Worm (Caenorhabditis elegans) whole organism, mixed stage, embryonic: ENCODE data around the gene taf-10.

Source experiments
- M03D4.4 ChIP-seq: sonication (generic microtip); optimal IDR thresholded peaks from 2 replicates; lab custom pipeline; 2017; ENCODE audit warnings: mild to moderate bottlenecking, missing genetic modification characterization, missing compliant biosample characterization
- bed-3 ChIP-seq: fragments of 200-800 bp; sonication (Bioruptor generic); optimal IDR thresholded peaks from 3 replicates; lab custom pipeline; 2018; ENCODE audit warnings: mild to moderate bottlenecking, missing genetic modification characterization, moderate library complexity, missing compliant biosample characterization
- ceh-39 ChIP-seq: fragments of 150-350 bp; optimal IDR thresholded peaks from 2 replicates; lab custom pipeline; 2014; ENCODE audit warnings: missing biosample characterization, missing genetic modification characterization
- ceh-43 ChIP-seq: fragments of 200-800 bp; sonication (Bioruptor generic); optimal IDR thresholded peaks from 2 replicates; lab custom pipeline; 2018; ENCODE audit warnings: mild to moderate bottlenecking, missing genetic modification characterization, moderate library complexity, missing compliant biosample characterization
- ceh-83 ChIP-seq: fragments of 200-800 bp; sonication (Bioruptor generic); optimal IDR thresholded peaks from 2 replicates; lab custom pipeline; 2018; ENCODE audit warnings: mild to moderate bottlenecking, missing genetic modification characterization, missing compliant biosample characterization
- cnd-1 ChIP-seq: fragments of 200-800 bp; sonication (Bioruptor generic); optimal IDR thresholded peaks from 2 replicates; lab custom pipeline; 2018; ENCODE audit warnings: mild to moderate bottlenecking, missing genetic modification characterization, missing compliant biosample characterization
- drap-1 ChIP-seq: fragments of 200-800 bp; sonication (Bioruptor generic); optimal IDR thresholded peaks from 3 replicates; lab custom pipeline; 2018; ENCODE audit warnings: mild to moderate bottlenecking, missing genetic modification characterization, missing compliant biosample characterization
- elt-1 ChIP-seq: sonication (generic microtip); optimal IDR thresholded peaks from 2 replicates; lab custom pipeline; 2017; ENCODE audit warnings: missing genetic modification characterization, mild to moderate bottlenecking, missing compliant biosample characterization, antibody characterized with exemption, moderate library complexity, borderline replicate concordance; ENCODE audit not compliant: insufficient read depth
- elt-3 ChIP-seq: fragments of 150-350 bp; optimal IDR thresholded peaks from 2 replicates; lab custom pipeline; 2014; ENCODE audit warnings: missing biosample characterization, missing genetic modification characterization
- flh-1 ChIP-seq: fragments of 200-800 bp; sonication (Bioruptor generic); optimal IDR thresholded peaks from 2 replicates; lab custom pipeline; 2018; ENCODE audit warnings: mild to moderate bottlenecking, missing genetic modification characterization, moderate library complexity, missing compliant biosample characterization
- ham-2 ChIP-seq: fragments of 200-800 bp; sonication (Bioruptor generic); optimal IDR thresholded peaks from 2 replicates; lab custom pipeline; 2018; ENCODE audit warnings: mild to moderate bottlenecking, missing genetic modification characterization, missing compliant biosample characterization
- hlh-1 ChIP-seq: fragments of 150-350 bp; optimal IDR thresholded peaks from 2 replicates; lab custom pipeline; 2014; ENCODE audit warnings: missing biosample characterization, missing genetic modification reagents, missing genetic modification characterization
- lin-13 ChIP-seq: fragments of 150-350 bp; optimal IDR thresholded peaks from 2 replicates; lab custom pipeline; 2014; ENCODE audit warnings: missing biosample characterization, missing genetic modification characterization
- lin-32 ChIP-seq: fragments of 200-800 bp; sonication (Bioruptor generic); optimal IDR thresholded peaks from 2 replicates; lab custom pipeline; 2018; ENCODE audit warnings: mild to moderate bottlenecking, missing genetic modification characterization, missing compliant biosample characterization
- lsy-2 ChIP-seq: fragments of 150-350 bp; optimal IDR thresholded peaks from 2 replicates; lab custom pipeline; 2014; ENCODE audit warnings: missing biosample characterization, missing genetic modification characterization
- mls-2 ChIP-seq: sonication (generic microtip); optimal IDR thresholded peaks from 2 replicates; lab custom pipeline; 2016; ENCODE audit warnings: mild to moderate bottlenecking, missing genetic modification characterization, moderate library complexity, missing compliant biosample characterization
- nhr-12 ChIP-seq: fragments of 150-350 bp; optimal IDR thresholded peaks from 2 replicates; lab custom pipeline; 2014; ENCODE audit warnings: missing biosample characterization, missing genetic modification characterization
- nhr-2 ChIP-seq: fragments of 150-350 bp; optimal IDR thresholded peaks from 2 replicates; lab custom pipeline; 2014; ENCODE audit warnings: missing biosample characterization, missing genetic modification characterization
- nhr-237 ChIP-seq: fragments of 150-350 bp; optimal IDR thresholded peaks from 2 replicates; lab custom pipeline; 2014; ENCODE audit warnings: missing biosample characterization, missing genetic modification characterization
- nhr-28 ChIP-seq: fragments of 150-350 bp; optimal IDR thresholded peaks from 2 replicates; lab custom pipeline; 2014; ENCODE audit warnings: missing biosample characterization, missing genetic modification characterization
- sem-2 ChIP-seq: fragments of 200-800 bp; sonication (Bioruptor generic); optimal IDR thresholded peaks from 2 replicates; lab custom pipeline; 2018; ENCODE audit warnings: mild to moderate bottlenecking, missing genetic modification characterization, missing compliant biosample characterization
- sptf-1 ChIP-seq: sonication (generic microtip); optimal IDR thresholded peaks from 2 replicates; lab custom pipeline; 2017; ENCODE audit warnings: mild to moderate bottlenecking, missing genetic modification characterization, moderate library complexity, missing compliant biosample characterization
- tbx-8 ChIP-seq: fragments of 200-800 bp; sonication (Bioruptor generic); optimal IDR thresholded peaks from 2 replicates; lab custom pipeline; 2018; ENCODE audit warnings: mild to moderate bottlenecking, missing genetic modification characterization, moderate library complexity, missing compliant biosample characterization
- unc-120 ChIP-seq: sonication (generic microtip); optimal IDR thresholded peaks from 2 replicates; lab custom pipeline; 2017; ENCODE audit warnings: missing genetic modification characterization, missing compliant biosample characterization; ENCODE audit not compliant: poor library complexity, severe bottlenecking
- unc-39 ChIP-seq: fragments of 150-350 bp; optimal IDR thresholded peaks from 2 replicates; lab custom pipeline; 2014; ENCODE audit warnings: missing biosample characterization, missing genetic modification characterization
- unc-62 ChIP-seq: fragments of 150-350 bp; optimal IDR thresholded peaks from 2 replicates; lab custom pipeline; 2014; ENCODE audit warnings: missing biosample characterization, missing genetic modification reagents, missing genetic modification characterization
- zip-8 ChIP-seq: fragments of 150-350 bp; optimal IDR thresholded peaks from 2 replicates; lab custom pipeline; 2014; ENCODE audit warnings: missing biosample characterization, missing genetic modification characterization
- ztf-11 ChIP-seq: fragments of 150-350 bp; optimal IDR thresholded peaks from 2 replicates; lab custom pipeline; 2014; ENCODE audit warnings: missing biosample characterization, missing genetic modification characterization

taf-10 gene

DNA sequence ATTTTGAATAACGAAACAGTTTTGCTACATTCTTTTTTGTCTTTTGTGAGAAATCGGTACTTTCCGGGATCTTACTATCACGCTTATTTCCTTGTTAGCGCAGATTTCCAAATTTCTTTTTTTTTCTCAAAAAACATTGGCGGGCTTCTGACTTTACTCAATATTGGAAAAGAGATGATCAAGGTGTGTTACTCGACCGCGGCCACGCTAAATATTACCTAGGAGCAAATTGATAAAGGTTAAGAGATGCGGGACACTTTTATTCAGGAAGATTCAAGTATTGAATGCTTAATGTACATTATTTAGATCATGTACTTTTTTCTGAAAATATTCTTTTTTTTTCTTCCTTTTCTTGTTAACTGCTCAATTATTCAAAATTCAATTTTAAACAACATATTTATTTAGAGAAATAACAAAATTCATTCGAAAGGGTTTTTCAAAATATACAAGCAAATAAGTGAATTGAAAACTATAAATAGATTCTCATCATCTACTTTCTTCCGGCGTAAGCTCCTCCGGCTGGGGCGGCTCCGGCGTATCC lies 39.6 kb upstream of the taf-10 start:
- TF ChIP-seq unc-120, result no peak
- TF ChIP-seq nhr-237 (tag; lab: Kevin White, UChicago), result peak; percentile 55

DNA sequence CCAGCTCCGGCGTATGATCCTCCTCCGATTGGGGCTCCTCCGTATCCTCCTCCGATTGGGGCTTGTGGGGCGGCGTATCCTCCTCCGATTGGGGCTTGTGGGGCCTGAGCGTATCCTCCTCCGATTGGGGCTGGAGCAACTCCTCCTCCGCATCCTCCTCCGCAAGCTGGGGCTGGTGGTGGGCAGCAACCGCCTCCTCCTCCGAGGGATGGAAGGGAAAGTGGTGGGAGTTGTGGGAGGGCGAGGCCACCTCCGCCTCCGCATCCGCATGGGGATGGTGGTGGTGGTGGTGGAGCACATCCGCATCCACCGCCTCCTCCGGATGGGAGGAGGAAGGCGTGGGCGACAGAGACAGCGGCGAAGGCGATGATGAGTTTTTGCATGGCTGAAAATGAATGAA lies 39.0 kb upstream of the taf-10 start, which contains the start of gene F41F3.3:
Gene F41F3.3 (minus strand): TSS at position 383 of the 400 bp plus-strand sequence.
- TF ChIP-seq sem-2 (GFP tag; lab: Kevin White, UChicago) (peak; percentile 14), hlh-1 (tag; lab: Kevin White, UChicago) (no peak), elt-1 (no peak), lin-32 (GFP tag; lab: Kevin White, UChicago) (peak; percentile 23), bed-3 (GFP tag; lab: Kevin White, UChicago) (peak; percentile 57), unc-120 (peak; percentile 18), ztf-11 (no peak), drap-1 (GFP tag; lab: Kevin White, UChicago) (peak; percentile 15), sptf-1 (tag; lab: Kevin White, UChicago) (peak; percentile 64), nhr-2 (tag; lab: Kevin White, UChicago) (no peak), lsy-2 (tag; lab: Kevin White, UChicago) (no peak), M03D4.4 (tag; lab: Kevin White, UChicago) (peak; percentile 34), unc-39 (no peak), mls-2 (tag; lab: Kevin White, UChicago) (peak; percentile 68), zip-8 (no peak)

DNA sequence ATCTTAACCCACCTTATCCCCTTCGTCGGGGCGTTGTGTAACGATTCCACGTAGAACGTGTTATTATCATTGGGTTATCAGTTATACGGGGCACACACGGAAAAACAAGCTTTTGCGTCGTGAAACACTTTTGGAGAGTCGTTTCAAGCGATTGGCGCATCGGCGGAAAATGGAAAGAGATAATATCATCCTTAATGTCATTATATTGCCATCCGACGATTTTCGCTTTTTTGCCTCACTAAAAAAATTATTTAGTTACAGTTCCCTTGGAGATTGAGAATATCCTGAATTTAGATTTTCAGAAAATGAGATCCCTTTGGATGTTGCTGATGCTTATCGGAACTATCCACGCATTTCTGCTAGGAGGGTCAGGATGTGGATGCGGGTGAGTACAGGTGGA lies 38.4 kb upstream of the taf-10 start, which contains the start of gene F41F3.8:
Gene F41F3.8 (plus strand): TSS at position 301 of the 400 bp plus-strand sequence.
- TF ChIP-seq cnd-1 (tag; lab: Kevin White, UChicago) (no peak), M03D4.4 (tag; lab: Kevin White, UChicago) (no peak), ceh-83 (GFP tag; lab: Kevin White, UChicago) (no peak), unc-120 (no peak), lin-32 (GFP tag; lab: Kevin White, UChicago) (no peak), mls-2 (tag; lab: Kevin White, UChicago) (no peak), unc-62 (GFP tag; lab: Kevin White, UChicago) (no peak), nhr-12 (tag; lab: Kevin White, UChicago) (no peak), nhr-28 (no peak), ceh-39 (tag; lab: Kevin White, UChicago) (no peak), sptf-1 (tag; lab: Kevin White, UChicago) (no peak), zip-8 (no peak), drap-1 (GFP tag; lab: Kevin White, UChicago) (no peak), ceh-43 (GFP tag; lab: Kevin White, UChicago) (no peak)

DNA sequence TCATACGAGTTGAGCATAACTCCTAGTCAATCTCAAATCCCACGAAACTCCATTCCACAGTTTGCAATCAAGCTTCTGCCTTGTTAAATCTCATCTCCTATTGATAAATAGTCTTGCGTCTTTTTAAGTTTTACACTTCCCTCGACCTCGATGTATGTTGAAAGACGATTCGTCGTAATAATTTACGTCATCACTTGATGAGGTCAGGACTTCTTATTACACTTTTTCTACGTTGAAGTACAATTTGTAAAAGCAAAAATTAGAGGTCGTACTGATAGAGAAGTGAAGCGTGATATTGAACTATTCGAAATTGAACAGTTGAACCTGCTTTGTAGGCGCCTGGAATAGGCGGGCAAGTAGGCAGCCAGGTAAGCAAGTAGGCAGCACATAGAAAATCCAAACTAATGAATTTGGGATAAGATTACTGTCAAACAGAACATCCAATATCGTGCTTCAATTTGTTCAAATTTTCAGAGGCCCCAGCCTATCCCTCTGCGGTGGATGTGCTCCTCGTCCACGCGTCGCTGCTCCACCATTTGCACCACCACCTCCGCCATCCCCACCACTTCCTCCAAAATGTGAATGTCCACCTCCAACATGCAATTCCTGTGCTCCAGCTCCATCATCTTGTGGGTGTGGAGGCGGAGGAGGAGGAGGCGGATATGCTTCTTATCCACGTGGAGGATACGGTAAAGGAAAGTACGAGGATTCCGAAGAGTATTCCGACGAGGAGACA lies 37.1 kb upstream of the taf-10 start:
- TF ChIP-seq hlh-1 (tag; lab: Kevin White, UChicago), result no peak
- no peak for TF ChIP-seq ztf-11
- no peak for TF ChIP-seq flh-1
- TF ChIP-seq elt-1, result no peak
- no peak for TF ChIP-seq M03D4.4 (tag; lab: Kevin White, UChicago)
- TF ChIP-seq mls-2 (tag; lab: Kevin White, UChicago), result no peak
- TF ChIP-seq ham-2 (GFP tag; lab: Kevin White, UChicago), result no peak
- TF ChIP-seq lin-13 (tag; lab: Kevin White, UChicago), result no peak
- TF ChIP-seq tbx-8, result no peak
- no peak for TF ChIP-seq elt-3
- TF ChIP-seq lin-32 (GFP tag; lab: Kevin White, UChicago), result no peak
- no peak for TF ChIP-seq ceh-39 (tag; lab: Kevin White, UChicago)
- TF ChIP-seq nhr-12 (tag; lab: Kevin White, UChicago), result no peak
- no peak for TF ChIP-seq sptf-1 (tag; lab: Kevin White, UChicago)
- TF ChIP-seq unc-120, result no peak
- TF ChIP-seq unc-62 (GFP tag; lab: Kevin White, UChicago), result no peak
- no peak for TF ChIP-seq unc-39

DNA sequence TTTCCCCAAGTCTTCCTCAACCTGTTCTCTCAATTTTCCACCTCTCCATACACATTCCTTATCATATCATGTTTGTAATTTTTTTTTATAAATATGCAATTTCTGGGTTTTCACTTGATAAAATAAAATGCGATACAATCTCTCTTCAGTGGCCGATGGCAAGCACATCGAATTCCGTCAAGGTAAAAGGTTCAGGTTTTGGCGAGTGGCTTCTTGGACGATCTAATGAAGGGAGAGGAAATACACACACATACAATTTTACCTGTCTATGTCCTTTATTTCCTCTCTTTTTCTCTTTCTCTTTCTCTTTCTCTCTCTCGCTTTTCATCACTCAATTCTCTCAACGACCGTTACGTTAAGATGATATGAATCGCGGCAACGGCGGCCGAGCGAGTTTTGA lies 35.4 kb upstream of the taf-10 start:
- TF ChIP-seq unc-62 (GFP tag; lab: Kevin White, UChicago), result no peak
- peak; percentile 53 for TF ChIP-seq elt-1
- peak; percentile 20 for TF ChIP-seq ham-2 (GFP tag; lab: Kevin White, UChicago)
- TF ChIP-seq bed-3 (GFP tag; lab: Kevin White, UChicago), result no peak
- no peak for TF ChIP-seq sptf-1 (tag; lab: Kevin White, UChicago)
